Worm (Caenorhabditis elegans) whole organism, L4 larva: Measurements from ENCODE around the gene C28C12.12.

ENCODE experiments used
- D1046.2 ChIP-seq: fragments of 200-800 bp; sonication (Bioruptor generic); IDR thresholded peaks from 2 replicates; pipeline ENCODE4 v1.3.6; 2022; ENCODE audit warnings: missing genetic modification characterization, missing compliant biosample characterization
- R02D3.7 ChIP-seq: fragments of 150-350 bp; sonication (generic microtip); optimal IDR thresholded peaks from 3 replicates; lab custom pipeline; 2014; ENCODE audit warnings: missing biosample characterization, missing genetic modification characterization
- T26A8.4 ChIP-seq: fragments of 200-800 bp; sonication (Bioruptor generic); IDR thresholded peaks from 2 replicates; pipeline ENCODE4 v1.3.6; 2022; ENCODE audit warnings: missing genetic modification characterization, missing compliant biosample characterization
- Y75B8A.6 ChIP-seq: fragments of 200-800 bp; sonication (Bioruptor generic); IDR thresholded peaks from 2 replicates; pipeline ENCODE4 v1.3.6; 2022; ENCODE audit warnings: missing genetic modification reagents, missing genetic modification characterization, missing compliant biosample characterization
- ZK337.2 ChIP-seq: fragments of 200-800 bp; sonication (Bioruptor generic); IDR thresholded peaks from 2 replicates; pipeline ENCODE4 v1.3.6; 2022; ENCODE audit warnings: missing genetic modification reagents, missing genetic modification characterization, missing compliant biosample characterization
- ZK546.5 ChIP-seq, 2 experiments: sonication (generic microtip); optimal IDR thresholded peaks; 2 replicates each; lab custom pipeline; 2017; ENCODE audit warnings: missing biosample characterization in 2 of 2, missing genetic modification characterization in 2 of 2
- aha-1 ChIP-seq: fragments of 150-350 bp; peaks from one replicate; lab custom pipeline; 2014; ENCODE audit warnings: missing biosample characterization, missing genetic modification characterization
- aly-2 ChIP-seq: sonication (generic microtip); optimal IDR thresholded peaks from 2 replicates; lab custom pipeline; 2018; ENCODE audit warnings: missing biosample characterization, missing genetic modification characterization
- attf-4 ChIP-seq: sonication (generic microtip); optimal IDR thresholded peaks from 3 replicates; lab custom pipeline; 2017; ENCODE audit warnings: missing biosample characterization, missing genetic modification characterization
- ceh-28 ChIP-seq: fragments of 150-350 bp; optimal IDR thresholded peaks from 2 replicates; lab custom pipeline; 2014; ENCODE audit warnings: missing biosample characterization, missing genetic modification reagents, missing genetic modification characterization
- ceh-44 ChIP-seq: fragments of 200-800 bp; sonication (Bioruptor generic); IDR thresholded peaks from 2 replicates; pipeline ENCODE4 v1.3.6; 2022; ENCODE audit warnings: missing genetic modification reagents, missing genetic modification characterization, missing compliant biosample characterization
- ces-1 ChIP-seq: fragments of 150-350 bp; sonication (generic microtip); optimal IDR thresholded peaks from 4 replicates; lab custom pipeline; 2014; ENCODE audit warnings: missing biosample characterization, missing genetic modification reagents, missing genetic modification characterization
- cey-2 ChIP-seq: sonication (generic microtip); optimal IDR thresholded peaks from 3 replicates; lab custom pipeline; 2017; ENCODE audit warnings: missing genetic modification characterization, mild to moderate bottlenecking, missing compliant biosample characterization, antibody characterized with exemption, borderline replicate concordance; ENCODE audit not compliant: insufficient read depth
- daf-16 ChIP-seq, 3 experiments: sonication (generic microtip); optimal IDR thresholded peaks; 2 replicates each; lab custom pipeline; 2016 to 2017; ENCODE audit warnings: missing genetic modification characterization in 3 of 3, missing genetic modification reagents in 3 of 3, mild to moderate bottlenecking in 2 of 3, missing compliant biosample characterization in 2 of 3, missing biosample characterization in 1 of 3, moderate library complexity in 1 of 3
- daf-8 ChIP-seq: fragments of 200-800 bp; sonication (Bioruptor generic); IDR thresholded peaks from 2 replicates; pipeline ENCODE4 v1.3.6; 2022; ENCODE audit warnings: missing genetic modification characterization, missing compliant biosample characterization
- dpl-1 ChIP-seq: fragments of 150-350 bp; optimal IDR thresholded peaks from 2 replicates; lab custom pipeline; 2014; ENCODE audit warnings: missing biosample characterization, missing genetic modification reagents, missing genetic modification characterization
- duxl-1 ChIP-seq: sonication (generic microtip); optimal IDR thresholded peaks from 2 replicates; lab custom pipeline; 2016; ENCODE audit warnings: mild to moderate bottlenecking, missing genetic modification characterization, moderate library complexity, missing compliant biosample characterization; ENCODE audit not compliant: poor library complexity
- dve-1 ChIP-seq: sonication (generic microtip); optimal IDR thresholded peaks from 2 replicates; lab custom pipeline; 2017; ENCODE audit warnings: antibody characterized with exemption, mild to moderate bottlenecking, missing genetic modification characterization, missing compliant biosample characterization; ENCODE audit not compliant: insufficient read depth
- egl-27 ChIP-seq: sonication (generic microtip); optimal IDR thresholded peaks from 3 replicates; lab custom pipeline; 2017; ENCODE audit warnings: missing biosample characterization, missing genetic modification reagents, missing genetic modification characterization
- fkh-10 ChIP-seq: fragments of 150-350 bp; optimal IDR thresholded peaks from 2 replicates; lab custom pipeline; 2014; ENCODE audit warnings: missing biosample characterization, missing genetic modification reagents, missing genetic modification characterization
- hlh-30 ChIP-seq: sonication (generic microtip); optimal IDR thresholded peaks from 2 replicates; lab custom pipeline; 2017; ENCODE audit warnings: antibody characterized with exemption, mild to moderate bottlenecking, missing genetic modification characterization, missing compliant biosample characterization; ENCODE audit not compliant: insufficient read depth
- hmg-1.1 ChIP-seq: fragments of 200-800 bp; sonication (Bioruptor generic); IDR thresholded peaks from 2 replicates; pipeline ENCODE4 v1.3.6; 2022; ENCODE audit warnings: missing genetic modification reagents, missing genetic modification characterization, missing compliant biosample characterization
- lim-7 ChIP-seq: fragments of 200-800 bp; sonication (Bioruptor generic); IDR thresholded peaks from 2 replicates; pipeline ENCODE4 v1.3.6; 2022; ENCODE audit warnings: missing genetic modification characterization, missing compliant biosample characterization
- lin-1 ChIP-seq: fragments of 200-800 bp; sonication (Bioruptor generic); IDR thresholded peaks from 2 replicates; pipeline ENCODE4 v1.3.6; 2022; ENCODE audit warnings: missing genetic modification reagents, missing genetic modification characterization, missing compliant biosample characterization
- lin-13 ChIP-seq: fragments of 150-350 bp; optimal IDR thresholded peaks from 2 replicates; lab custom pipeline; 2014; ENCODE audit warnings: missing biosample characterization, missing genetic modification reagents, missing genetic modification characterization
- lsy-2 ChIP-seq, 2 experiments: fragments of 150-350 bp in 1 of 2; sonication (generic microtip) in 1 of 2; optimal IDR thresholded peaks; 2 replicates each; lab custom pipeline; 2014 to 2017; ENCODE audit warnings: missing biosample characterization in 2 of 2, missing genetic modification characterization in 2 of 2
- madf-5 ChIP-seq, 2 experiments: fragments of 200-800 bp; sonication (Bioruptor generic); IDR thresholded peaks; 2 replicates each; pipeline ENCODE4 v1.3.6; 2022; ENCODE audit warnings: missing compliant biosample characterization in 2 of 2, missing genetic modification characterization in 2 of 2
- mes-2 ChIP-seq: sonication (generic microtip); optimal IDR thresholded peaks from 2 replicates; lab custom pipeline; 2016; ENCODE audit warnings: missing genotype, mild to moderate bottlenecking, missing genetic modification characterization, missing compliant biosample characterization; ENCODE audit not compliant: poor library complexity, severe bottlenecking
- mxl-2 ChIP-seq: fragments of 200-800 bp; sonication (Bioruptor generic); conservative IDR thresholded peaks from 2 replicates; pipeline ENCODE4 v1.3.6; 2022; ENCODE audit warnings: missing genetic modification reagents, missing genetic modification characterization, missing compliant biosample characterization
- mxl-3 ChIP-seq: fragments of 200-800 bp; sonication (Bioruptor generic); optimal IDR thresholded peaks from 2 replicates; lab custom pipeline; 2018; ENCODE audit warnings: mild to moderate bottlenecking, missing genetic modification characterization, missing compliant biosample characterization
- nhr-11 ChIP-seq: fragments of 150-350 bp; optimal IDR thresholded peaks from 2 replicates; lab custom pipeline; 2014; ENCODE audit warnings: missing biosample characterization, missing genetic modification characterization
- nhr-237 ChIP-seq: sonication (generic microtip); optimal IDR thresholded peaks from 2 replicates; lab custom pipeline; 2017; ENCODE audit warnings: missing biosample characterization, missing genetic modification characterization
- nhr-42 ChIP-seq: fragments of 200-800 bp; sonication (Bioruptor generic); IDR thresholded peaks from 2 replicates; pipeline ENCODE4 v1.3.6; 2022; ENCODE audit warnings: missing genetic modification characterization, missing compliant biosample characterization
- nhr-48 ChIP-seq: sonication (generic microtip); optimal IDR thresholded peaks from 2 replicates; lab custom pipeline; 2016; ENCODE audit warnings: mild to moderate bottlenecking, missing genetic modification characterization, missing compliant biosample characterization
- nhr-6 ChIP-seq: fragments of 150-350 bp; optimal IDR thresholded peaks from 2 replicates; lab custom pipeline; 2014; ENCODE audit warnings: missing biosample characterization, missing genetic modification characterization
- nhr-76 ChIP-seq: fragments of 150-350 bp; optimal IDR thresholded peaks from 2 replicates; lab custom pipeline; 2014; ENCODE audit warnings: missing biosample characterization, missing genetic modification characterization
- pha-4 ChIP-seq, 2 experiments: fragments of 150-350 bp in 1 of 2; fragments of 200-800 bp in 1 of 2; sonication (Bioruptor generic) in 1 of 2; IDR thresholded peaks in 1 of 2; optimal IDR thresholded peaks in 1 of 2; 2 replicates each; pipeline versions ENCODE4 v1.3.6 to Lab custom; 2014 to 2022; ENCODE audit warnings: missing genetic modification characterization in 2 of 2, missing genetic modification reagents in 2 of 2, missing biosample characterization in 1 of 2, missing compliant biosample characterization in 1 of 2
- php-3 ChIP-seq: fragments of 200-800 bp; sonication (Bioruptor generic); IDR thresholded peaks from 2 replicates; pipeline ENCODE4 v1.3.6; 2022; ENCODE audit warnings: missing genetic modification reagents, missing genetic modification characterization, missing compliant biosample characterization
- skn-1 ChIP-seq: fragments of 150-350 bp; optimal IDR thresholded peaks from 2 replicates; lab custom pipeline; 2014; ENCODE audit warnings: missing biosample characterization, missing genetic modification characterization
- snpc-1.2 ChIP-seq: fragments of 200-800 bp; sonication (Bioruptor generic); IDR thresholded peaks from 2 replicates; pipeline ENCODE4 v1.3.6; 2022; ENCODE audit warnings: missing genetic modification reagents, missing genetic modification characterization, missing compliant biosample characterization
- spr-1 ChIP-seq: sonication (generic microtip); optimal IDR thresholded peaks from 2 replicates; lab custom pipeline; 2016; ENCODE audit warnings: mild to moderate bottlenecking, missing genetic modification characterization, missing compliant biosample characterization
- spr-3 ChIP-seq: fragments of 200-800 bp; sonication (Bioruptor generic); optimal IDR thresholded peaks from 2 replicates; lab custom pipeline; 2018; ENCODE audit warnings: mild to moderate bottlenecking, missing genetic modification characterization, missing compliant biosample characterization
- tag-97 ChIP-seq: fragments of 200-800 bp; sonication (Bioruptor generic); IDR thresholded peaks from 2 replicates; pipeline ENCODE4 v1.3.6; 2022; ENCODE audit warnings: missing genetic modification characterization, missing compliant biosample characterization
- tra-1 ChIP-seq: fragments of 200-800 bp; sonication (Bioruptor generic); IDR thresholded peaks from 2 replicates; pipeline ENCODE4 v1.3.6; 2022; ENCODE audit warnings: missing genetic modification reagents, missing genetic modification characterization, missing compliant biosample characterization
- unc-130 ChIP-seq: sonication (generic microtip); optimal IDR thresholded peaks from 2 replicates; lab custom pipeline; 2016; ENCODE audit warnings: missing genetic modification reagents, missing genetic modification characterization, missing compliant biosample characterization
- unc-39 ChIP-seq: sonication (generic microtip); optimal IDR thresholded peaks from 2 replicates; lab custom pipeline; 2017; ENCODE audit warnings: missing biosample characterization, missing genetic modification characterization
- unc-62 ChIP-seq, 3 experiments: fragments of 150-350 bp in 1 of 3; sonication (generic microtip); optimal IDR thresholded peaks in 2 of 3; peaks in 1 of 3; 1 replicate in 1 of 3; 2 replicates in 2 of 3; lab custom pipeline; 2014 to 2017; ENCODE audit warnings: missing biosample characterization in 3 of 3, missing genetic modification characterization in 3 of 3, missing genetic modification reagents in 3 of 3, missing genotype in 1 of 3
- vab-7 ChIP-seq: fragments of 200-800 bp; sonication (Bioruptor generic); IDR thresholded peaks from 2 replicates; pipeline ENCODE4 v1.3.6; 2022; ENCODE audit warnings: missing genetic modification reagents, missing genetic modification characterization, missing compliant biosample characterization
- zip-2 ChIP-seq: fragments of 150-350 bp; optimal IDR thresholded peaks from 2 replicates; lab custom pipeline; 2014; ENCODE audit warnings: missing biosample characterization, missing genetic modification characterization
- ztf-7 ChIP-seq: fragments of 150-350 bp; optimal IDR thresholded peaks from 2 replicates; lab custom pipeline; 2014; ENCODE audit warnings: missing biosample characterization, missing genetic modification characterization

C28C12.12 gene

DNA sequence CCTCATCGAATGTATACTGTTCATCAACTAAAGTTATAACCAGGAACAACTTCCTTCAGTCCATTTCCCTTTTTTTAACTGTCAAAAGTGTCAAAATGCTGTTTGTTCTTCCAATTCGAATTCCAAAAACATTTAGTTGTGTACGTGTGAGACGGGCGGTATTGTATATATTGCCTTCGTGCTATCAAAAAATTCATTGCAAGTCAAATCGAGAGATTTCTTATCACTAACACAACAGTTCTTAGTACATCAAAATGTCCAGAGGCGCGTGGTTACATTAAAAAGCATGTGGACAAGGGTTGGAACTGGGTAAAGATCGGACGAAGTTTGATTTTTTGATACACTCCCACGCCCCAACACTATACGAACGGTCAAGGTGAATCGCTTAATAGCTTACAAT lies 32.2 kb upstream of the C28C12.12 start (continued):
- TF ChIP-seq daf-16 (GFP tag; optimal IDR thresholded peaks at IDR 0.05; lab: Kevin White, UChicago) (peak in 1 of 2 experiments; percentile 11), daf-16 (tag; optimal IDR thresholded peaks at IDR 0.05; lab: Kevin White, UChicago) (peak; percentile 97), Y75B8A.6 (no peak), tra-1 (GFP tag; lab: Robert Waterston, UW) (peak; percentile 67; the same call in 1 of the 2 replicates), aha-1 (peak; percentile 92), ZK337.2 (GFP tag; lab: Robert Waterston, UW) (no peak), spr-1 (tag; lab: Kevin White, UChicago) (no peak), dpl-1 (GFP tag; lab: Kevin White, UChicago) (no peak), D1046.2 (GFP tag; lab: Robert Waterston, UW) (no peak), ZK546.5 (tag; optimal IDR thresholded peaks at IDR 0.05; lab: Kevin White, UChicago) (no peak), ces-1 (GFP tag; lab: Kevin White, UChicago) (no peak), unc-62 (GFP tag; optimal IDR thresholded peaks at IDR 0.05 in 1 of 2; lab: Kevin White, UChicago) (no peak), unc-62 (tag; optimal IDR thresholded peaks at IDR 0.05; lab: Kevin White, UChicago) (no peak), mxl-3 (GFP tag; lab: Kevin White, UChicago) (peak; percentile 80), madf-5 (GFP tag; IDR thresholded peaks at IDR 0.05; lab: Robert Waterston, UW) (no peak), lsy-2 (tag; optimal IDR thresholded peaks at IDR 0.05; lab: Kevin White, UChicago) (peak in 1 of 2 experiments; percentile 49), lin-13 (GFP tag; lab: Kevin White, UChicago) (no peak), nhr-48 (tag; lab: Kevin White, UChicago) (peak; percentile 72), lin-1 (GFP tag; lab: Robert Waterston, UW) (no peak), nhr-6 (no peak), tag-97 (GFP tag; lab: Robert Waterston, UW) (no peak), egl-27 (tag; lab: Kevin White, UChicago) (no peak), ceh-28 (no peak), cey-2 (tag; lab: Kevin White, UChicago) (peak; percentile 81), skn-1 (tag; lab: Kevin White, UChicago) (no peak), ztf-7 (tag; lab: Kevin White, UChicago) (no peak), duxl-1 (tag; lab: Kevin White, UChicago) (peak; percentile 1), ceh-44 (GFP tag; lab: Robert Waterston, UW) (no peak), pha-4 (GFP tag; IDR thresholded peaks at IDR 0.05; lab: Robert Waterston, UW) (no peak), pha-4 (tag; optimal IDR thresholded peaks at IDR 0.05; lab: Kevin White, UChicago) (no peak), zip-2 (tag; lab: Kevin White, UChicago) (no peak), mes-2 (tag; lab: Kevin White, UChicago) (peak; percentile 25), fkh-10 (GFP tag; lab: Kevin White, UChicago) (no peak), dve-1 (peak; percentile 94), vab-7 (GFP tag; lab: Robert Waterston, UW) (no peak), hlh-30 (tag; lab: Kevin White, UChicago) (peak; percentile 76), hmg-1.1 (no peak), lim-7 (GFP tag; lab: Robert Waterston, UW) (no peak), nhr-76 (tag; lab: Kevin White, UChicago) (no peak), mxl-2 (GFP tag; lab: Robert Waterston, UW) (no peak), T26A8.4 (GFP tag; lab: Robert Waterston, UW) (no peak), unc-130 (no peak), snpc-1.2 (GFP tag; lab: Robert Waterston, UW) (no peak), attf-4 (no peak), nhr-11 (tag; lab: Kevin White, UChicago) (no peak), nhr-42 (GFP tag; lab: Robert Waterston, UW) (no peak), R02D3.7 (tag; lab: Kevin White, UChicago) (no peak), daf-8 (GFP tag; lab: Robert Waterston, UW) (no peak), php-3 (GFP tag; lab: Robert Waterston, UW) (peak; percentile 83), unc-39 (tag; lab: Kevin White, UChicago) (no peak), nhr-237 (tag; lab: Kevin White, UChicago) (no peak), spr-3 (GFP tag; lab: Kevin White, UChicago) (no peak), aly-2 (no peak)
